Worm (Caenorhabditis elegans) whole organism, L1 larva: ENCODE results near the gene fut-3.
A peak's percentile ranks its signal among the peaks of the same experiment; 100 is the strongest.

ENCODE experiments used
- F16B12.6 ChIP-seq: fragments of 150-350 bp; optimal IDR thresholded peaks from 2 replicates; lab custom pipeline; 2014; ENCODE audit warnings: missing biosample characterization, missing genetic modification characterization
- Y116A8C.19 ChIP-seq: sonication (generic microtip); optimal IDR thresholded peaks from 2 replicates; lab custom pipeline; 2016; ENCODE audit warnings: missing compliant biosample characterization, missing genetic modification characterization, borderline replicate concordance
- aha-1 ChIP-seq: fragments of 150-350 bp; optimal IDR thresholded peaks from 2 replicates; lab custom pipeline; 2014; ENCODE audit warnings: missing biosample characterization, missing genetic modification characterization
- blmp-1 ChIP-seq: fragments of 150-350 bp; optimal IDR thresholded peaks from 2 replicates; lab custom pipeline; 2014; ENCODE audit warnings: missing biosample characterization, missing genetic modification characterization
- ceh-63 ChIP-seq: fragments of 200-800 bp; sonication (Bioruptor generic); optimal IDR thresholded peaks from 2 replicates; lab custom pipeline; 2018; ENCODE audit warnings: mild to moderate bottlenecking, missing genetic modification characterization, missing compliant biosample characterization
- ceh-8 ChIP-seq: fragments of 200-800 bp; sonication (Bioruptor generic); optimal IDR thresholded peaks from 2 replicates; lab custom pipeline; 2018; ENCODE audit warnings: mild to moderate bottlenecking, missing genetic modification characterization, moderate library complexity, missing compliant biosample characterization
- ceh-82 ChIP-seq, 3 experiments: fragments of 150-350 bp in 1 of 3; sonication (generic microtip) in 2 of 3; optimal IDR thresholded peaks; 2 replicates each; lab custom pipeline; 2014 to 2017; ENCODE audit warnings: missing biosample characterization in 3 of 3, missing genetic modification characterization in 3 of 3
- ceh-88 ChIP-seq: fragments of 200-800 bp; sonication (Bioruptor generic); IDR thresholded peaks from 2 replicates; pipeline ENCODE4 v1.3.6; 2022; ENCODE audit warnings: missing genetic modification characterization, missing compliant biosample characterization
- ces-1 ChIP-seq: fragments of 150-350 bp; optimal IDR thresholded peaks from 2 replicates; lab custom pipeline; 2014; ENCODE audit warnings: missing biosample characterization, missing genetic modification reagents, missing genetic modification characterization
- efl-1 ChIP-seq, 4 experiments: fragments of 150-350 bp; optimal IDR thresholded peaks in 3 of 4; peaks in 1 of 4; 1 replicate in 1 of 4; 2 replicates in 3 of 4; lab custom pipeline; 2014; ENCODE audit warnings: missing biosample characterization in 2 of 4, missing genetic modification characterization in 2 of 4, missing genetic modification reagents in 2 of 4
- efl-3 ChIP-seq: fragments of 200-800 bp; sonication (Bioruptor generic); optimal IDR thresholded peaks from 2 replicates; lab custom pipeline; 2018; ENCODE audit warnings: mild to moderate bottlenecking, missing genetic modification characterization, missing compliant biosample characterization
- egl-27 ChIP-seq, 2 experiments: fragments of 150-350 bp in 1 of 2; sonication (generic microtip); optimal IDR thresholded peaks; 3 replicates each; lab custom pipeline; 2017 to 2018; ENCODE audit warnings: missing biosample characterization in 2 of 2, missing genetic modification characterization in 2 of 2, missing genetic modification reagents in 2 of 2
- fkh-10 ChIP-seq: sonication (generic microtip); optimal IDR thresholded peaks from 2 replicates; lab custom pipeline; 2017; ENCODE audit warnings: missing biosample characterization, missing genetic modification reagents, missing genetic modification characterization
- fkh-4 ChIP-seq: sonication (generic microtip); optimal IDR thresholded peaks from 2 replicates; lab custom pipeline; 2016; ENCODE audit warnings: missing compliant biosample characterization, missing genetic modification characterization, borderline replicate concordance
- fkh-8 ChIP-seq: sonication (generic microtip); optimal IDR thresholded peaks from 2 replicates; lab custom pipeline; 2016; ENCODE audit warnings: mild to moderate bottlenecking, missing genetic modification characterization, missing compliant biosample characterization
- fos-1 ChIP-seq: fragments of 150-350 bp; optimal IDR thresholded peaks from 2 replicates; lab custom pipeline; 2014; ENCODE audit warnings: missing biosample characterization, missing genetic modification characterization
- hlh-4 ChIP-seq: sonication (generic microtip); optimal IDR thresholded peaks from 2 replicates; lab custom pipeline; 2016; ENCODE audit warnings: mild to moderate bottlenecking, missing genetic modification characterization, missing compliant biosample characterization
- irx-1 ChIP-seq: sonication (generic microtip); optimal IDR thresholded peaks from 2 replicates; lab custom pipeline; 2016; ENCODE audit warnings: missing genetic modification characterization, missing compliant biosample characterization
- jun-1 ChIP-seq: fragments of 150-350 bp; optimal IDR thresholded peaks from 2 replicates; lab custom pipeline; 2014; ENCODE audit warnings: missing biosample characterization, missing genetic modification reagents, missing genetic modification characterization
- lin-39 ChIP-seq: fragments of 150-350 bp; optimal IDR thresholded peaks from 2 replicates; lab custom pipeline; 2014; ENCODE audit warnings: missing biosample characterization, missing genetic modification reagents, missing genetic modification characterization
- lir-3 ChIP-seq: sonication (generic microtip); optimal IDR thresholded peaks from 2 replicates; lab custom pipeline; 2016; ENCODE audit warnings: mild to moderate bottlenecking, missing genetic modification characterization, moderate library complexity, missing compliant biosample characterization; ENCODE audit not compliant: poor library complexity
- mab-9 ChIP-seq: fragments of 200-800 bp; sonication (Bioruptor generic); IDR thresholded peaks from 2 replicates; pipeline ENCODE4 v1.3.6; 2022; ENCODE audit warnings: missing genetic modification reagents, missing genetic modification characterization, missing compliant biosample characterization
- mdl-1 ChIP-seq, 2 experiments: fragments of 150-350 bp; optimal IDR thresholded peaks; 2 replicates each; lab custom pipeline; 2014 to 2017; ENCODE audit warnings: missing biosample characterization in 2 of 2, missing genetic modification characterization in 2 of 2, inconsistent platforms in 1 of 2
- nhr-20 ChIP-seq: sonication (generic microtip); optimal IDR thresholded peaks from 2 replicates; lab custom pipeline; 2016; ENCODE audit warnings: mild to moderate bottlenecking, missing genetic modification characterization, missing compliant biosample characterization
- nhr-237 ChIP-seq: fragments of 150-350 bp; optimal IDR thresholded peaks from 2 replicates; lab custom pipeline; 2014; ENCODE audit warnings: missing biosample characterization, missing genetic modification characterization
- nhr-28 ChIP-seq: fragments of 150-350 bp; optimal IDR thresholded peaks from 2 replicates; lab custom pipeline; 2014; ENCODE audit warnings: missing biosample characterization, missing genetic modification characterization
- nhr-47 ChIP-seq: sonication (generic microtip); optimal IDR thresholded peaks from 2 replicates; lab custom pipeline; 2016; ENCODE audit warnings: mild to moderate bottlenecking, missing genetic modification characterization, moderate library complexity, missing compliant biosample characterization
- nhr-76 ChIP-seq: sonication (generic microtip); optimal IDR thresholded peaks from 2 replicates; lab custom pipeline; 2017; ENCODE audit warnings: missing biosample characterization, missing genetic modification characterization
- nhr-84 ChIP-seq: sonication (generic microtip); optimal IDR thresholded peaks from 2 replicates; lab custom pipeline; 2017; ENCODE audit warnings: missing biosample characterization, missing genetic modification characterization
- nhr-90 ChIP-seq: sonication (generic microtip); optimal IDR thresholded peaks from 2 replicates; lab custom pipeline; 2016; ENCODE audit warnings: mild to moderate bottlenecking, missing genetic modification characterization, missing compliant biosample characterization; ENCODE audit not compliant: poor library complexity
- pag-3 ChIP-seq: sonication (generic microtip); optimal IDR thresholded peaks from 2 replicates; lab custom pipeline; 2017; ENCODE audit warnings: missing genetic modification characterization, mild to moderate bottlenecking, missing compliant biosample characterization, antibody characterized with exemption, borderline replicate concordance; ENCODE audit not compliant: insufficient read depth
- pax-3 ChIP-seq: fragments of 200-800 bp; sonication (Bioruptor generic); optimal IDR thresholded peaks from 2 replicates; lab custom pipeline; 2018; ENCODE audit warnings: mild to moderate bottlenecking, missing genetic modification characterization, moderate library complexity, missing compliant biosample characterization
- pqm-1 ChIP-seq: sonication (generic microtip); optimal IDR thresholded peaks from 3 replicates; lab custom pipeline; 2017; ENCODE audit warnings: missing biosample characterization, missing genetic modification characterization
- rnt-1 ChIP-seq: sonication (generic microtip); optimal IDR thresholded peaks from 2 replicates; lab custom pipeline; 2016; ENCODE audit warnings: mild to moderate bottlenecking, missing genetic modification characterization, moderate library complexity, missing compliant biosample characterization
- skn-1 ChIP-seq: fragments of 150-350 bp; optimal IDR thresholded peaks from 2 replicates; lab custom pipeline; 2014; ENCODE audit warnings: missing biosample characterization, missing genetic modification characterization
- snpc-4 ChIP-seq: fragments of 150-350 bp; optimal IDR thresholded peaks from 2 replicates; lab custom pipeline; 2014; ENCODE audit warnings: missing biosample characterization, missing genetic modification characterization
- snu-23 ChIP-seq: sonication (generic microtip); optimal IDR thresholded peaks from 2 replicates; lab custom pipeline; 2016; ENCODE audit warnings: missing genetic modification characterization, missing compliant biosample characterization
- sox-4 ChIP-seq: sonication (generic microtip); optimal IDR thresholded peaks from 2 replicates; lab custom pipeline; 2016; ENCODE audit warnings: missing genetic modification characterization, missing compliant biosample characterization
- sptf-1 ChIP-seq: fragments of 150-350 bp; optimal IDR thresholded peaks from 2 replicates; lab custom pipeline; 2014; ENCODE audit warnings: missing biosample characterization, missing genetic modification characterization
- swsn-7 ChIP-seq: sonication (generic microtip); optimal IDR thresholded peaks from 2 replicates; lab custom pipeline; 2016; ENCODE audit warnings: missing genetic modification characterization, missing compliant biosample characterization
- tlp-1 ChIP-seq: fragments of 150-350 bp; optimal IDR thresholded peaks from 2 replicates; lab custom pipeline; 2014; ENCODE audit warnings: missing biosample characterization, missing genetic modification characterization
- unc-130 ChIP-seq: fragments of 150-350 bp; optimal IDR thresholded peaks from 2 replicates; lab custom pipeline; 2017; ENCODE audit warnings: missing biosample characterization, missing genetic modification characterization, inconsistent platforms
- unc-98 ChIP-seq: fragments of 200-800 bp; sonication (Bioruptor generic); IDR thresholded peaks from 2 replicates; pipeline ENCODE4 v1.3.6; 2022; ENCODE audit warnings: missing genetic modification characterization, missing compliant biosample characterization
- zag-1 ChIP-seq: fragments of 150-350 bp; optimal IDR thresholded peaks from 2 replicates; lab custom pipeline; 2014; ENCODE audit warnings: missing biosample characterization, missing genetic modification characterization
- zip-4 ChIP-seq: fragments of 200-800 bp; sonication (Bioruptor generic); optimal IDR thresholded peaks from 2 replicates; lab custom pipeline; 2018; ENCODE audit warnings: mild to moderate bottlenecking, missing genetic modification characterization, moderate library complexity, missing compliant biosample characterization
- ztf-4 ChIP-seq: fragments of 150-350 bp; optimal IDR thresholded peaks from 2 replicates; lab custom pipeline; 2014; ENCODE audit warnings: missing biosample characterization, missing genetic modification characterization

fut-3 gene

DNA sequence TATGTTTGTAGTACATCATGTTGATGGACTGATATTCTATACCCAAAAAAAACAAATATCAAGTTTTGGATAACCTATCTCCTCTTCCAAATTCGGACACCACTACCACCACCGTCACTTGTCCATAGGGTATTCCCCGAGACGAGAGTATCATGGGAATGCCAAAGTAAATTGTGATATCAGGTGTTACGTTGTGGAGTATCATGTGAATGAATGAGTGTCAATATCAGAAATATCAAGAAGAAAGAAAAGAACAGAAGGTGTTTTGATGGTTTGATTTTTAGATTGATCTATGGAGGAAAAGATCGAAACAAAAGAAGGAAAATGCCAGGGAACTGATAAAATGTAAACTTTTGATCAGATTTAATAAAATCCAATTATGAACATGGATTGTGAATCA, 38.7 kb upstream of the fut-3 start (continued):
- TF ChIP-seq mdl-1 (tag; optimal IDR thresholded peaks at IDR 0.05; lab: Kevin White, UChicago) (peak in 1 of 2 experiments; percentile 26), pag-3 (peak; percentile 81), nhr-20 (tag; lab: Kevin White, UChicago) (peak; percentile 77), ceh-63 (GFP tag; lab: Kevin White, UChicago) (no peak), snpc-4 (tag; lab: Kevin White, UChicago) (no peak), fkh-10 (no peak), tlp-1 (tag; lab: Kevin White, UChicago) (no peak), aha-1 (tag; lab: Kevin White, UChicago) (no peak), egl-27 (tag; optimal IDR thresholded peaks at IDR 0.05; lab: Kevin White, UChicago) (no peak), fos-1 (tag; lab: Kevin White, UChicago) (no peak), ces-1 (GFP tag; lab: Kevin White, UChicago) (no peak), efl-1 (optimal IDR thresholded peaks at IDR 0.05; lab: Kevin White, UChicago) (no peak), efl-1 (GFP tag; optimal IDR thresholded peaks at IDR 0.05 in 1 of 2; lab: Kevin White, UChicago) (no peak), ztf-4 (tag; lab: Kevin White, UChicago) (peak; percentile 35), zag-1 (tag; lab: Kevin White, UChicago) (no peak), snu-23 (GFP tag; lab: Kevin White, UChicago) (peak; percentile 77), irx-1 (tag; lab: Kevin White, UChicago) (no peak), nhr-47 (tag; lab: Kevin White, UChicago) (peak; percentile 33), sox-4 (tag; lab: Kevin White, UChicago) (no peak), unc-130 (tag; lab: Kevin White, UChicago) (peak; percentile 81), efl-3 (no peak), nhr-76 (tag; lab: Kevin White, UChicago) (no peak), sptf-1 (tag; lab: Kevin White, UChicago) (no peak), nhr-90 (tag; lab: Kevin White, UChicago) (no peak), nhr-28 (tag; lab: Kevin White, UChicago) (no peak), hlh-4 (tag; lab: Kevin White, UChicago) (no peak), skn-1 (tag; lab: Kevin White, UChicago) (peak; percentile 4), nhr-237 (tag; lab: Kevin White, UChicago) (no peak), ceh-8 (no peak), lin-39 (no peak), mab-9 (no peak)

ce11 chrII:5697338-5697737, 37.8 kb upstream of the fut-3 start:
- TF ChIP-seq efl-1 (optimal IDR thresholded peaks at IDR 0.05; lab: Kevin White, UChicago) (no peak), efl-1 (GFP tag; optimal IDR thresholded peaks at IDR 0.05 in 1 of 2; lab: Kevin White, UChicago) (no peak), jun-1 (tag; lab: Kevin White, UChicago) (no peak), fkh-8 (tag; lab: Kevin White, UChicago) (no peak), swsn-7 (tag; lab: Kevin White, UChicago) (no peak), ces-1 (GFP tag; lab: Kevin White, UChicago) (no peak), nhr-28 (tag; lab: Kevin White, UChicago) (no peak), efl-3 (no peak), nhr-90 (tag; lab: Kevin White, UChicago) (no peak), Y116A8C.19 (tag; lab: Kevin White, UChicago) (no peak), pqm-1 (no peak), ceh-88 (no peak), blmp-1 (tag; lab: Kevin White, UChicago) (no peak), nhr-76 (tag; lab: Kevin White, UChicago) (no peak), sptf-1 (tag; lab: Kevin White, UChicago) (no peak), unc-130 (tag; lab: Kevin White, UChicago) (no peak)
- TF ChIP-seq, all 84 proteins: peak for 0

- TF ChIP-seq irx-1 (tag; lab: Kevin White, UChicago) (no peak), pax-3 (tag; lab: Kevin White, UChicago) (no peak), rnt-1 (tag; lab: Kevin White, UChicago) (no peak), fkh-4 (tag; lab: Kevin White, UChicago) (no peak), ceh-8 (no peak), F16B12.6 (tag; lab: Kevin White, UChicago) (no peak), zip-4 (no peak), ceh-82 (tag; optimal IDR thresholded peaks at IDR 0.05; lab: Kevin White, UChicago) (no peak), nhr-76 (tag; lab: Kevin White, UChicago) (no peak), nhr-84 (tag; lab: Kevin White, UChicago) (no peak), lir-3 (tag; lab: Kevin White, UChicago) (no peak), unc-98 (no peak), ztf-4 (tag; lab: Kevin White, UChicago) (no peak)
- TF ChIP-seq, all 84 proteins: peak for 0
Observed at ce11 chrII:5696218-5696617, 36.6 kb upstream of the fut-3 start.
